Worm (Caenorhabditis elegans) whole organism, early embryonic: ENCODE data around the gene Y38H6C.20.

ENCODE experiments used
- B0310.2 ChIP-seq: sonication (generic microtip); optimal IDR thresholded peaks from 2 replicates; lab custom pipeline; 2016; ENCODE audit warnings: mild to moderate bottlenecking, missing genetic modification characterization, missing compliant biosample characterization
- ama-1 ChIP-seq: fragments of 150-350 bp; optimal IDR thresholded peaks from 2 replicates; lab custom pipeline; 2014
- ceh-13 ChIP-seq: fragments of 200-800 bp; sonication (Bioruptor generic); optimal IDR thresholded peaks from 2 replicates; lab custom pipeline; 2018; ENCODE audit warnings: mild to moderate bottlenecking, missing genetic modification characterization, missing compliant biosample characterization
- ets-7 ChIP-seq: sonication (generic microtip); optimal IDR thresholded peaks from 2 replicates; lab custom pipeline; 2016; ENCODE audit warnings: missing genotype, missing genetic modification characterization, missing compliant biosample characterization
- scrt-1 ChIP-seq: fragments of 200-800 bp; sonication (Bioruptor generic); IDR thresholded peaks from 2 replicates; pipeline ENCODE4 v1.3.6; 2022; ENCODE audit warnings: missing genetic modification characterization, missing compliant biosample characterization
- tbx-37 ChIP-seq: fragments of 200-800 bp; sonication (Bioruptor generic); conservative IDR thresholded peaks from 2 replicates; pipeline ENCODE4 v1.3.6; 2022; ENCODE audit warnings: missing genetic modification reagents, missing genetic modification characterization, missing compliant biosample characterization

DNA sequence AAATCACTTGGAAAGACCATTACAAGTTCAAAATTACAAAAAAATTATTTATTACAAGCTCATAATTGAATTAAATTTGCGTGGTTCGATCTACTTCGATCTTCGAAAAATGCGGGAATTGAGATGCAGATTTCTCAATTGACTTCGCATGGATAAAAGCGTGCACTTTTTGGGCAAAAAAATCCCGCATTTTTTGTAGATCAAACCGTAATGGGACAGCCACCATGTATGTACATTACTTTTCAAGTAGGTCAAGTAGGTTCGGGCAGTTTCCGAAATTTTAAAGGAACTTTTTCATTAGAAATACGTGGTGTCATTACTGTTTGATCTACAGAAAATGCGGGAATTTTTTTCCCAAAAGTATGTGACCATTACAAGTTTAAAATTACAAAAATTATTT, 53.5 kb downstream of the Y38H6C.20 start:
- TF ChIP-seq ama-1 (lab: Kevin White, UChicago) (no peak), scrt-1 (GFP tag; lab: Robert Waterston, UW) (no peak), B0310.2 (tag; lab: Kevin White, UChicago) (no peak), ets-7 (no peak), ceh-13 (no peak), tbx-37 (no peak)
